Fruit fly (Drosophila melanogaster): Measurements from ENCODE around the gene RpL30.

Gene RpL30

dm6 chr2L:19021278-19022220 lies 12.4 kb upstream of the RpL30 start (continued):
- peak; percentile 72 for TF ChIP-seq scrt (GFP tag; optimal IDR thresholded peaks at IDR 0.05)
- TF ChIP-seq CG13775 (GFP tag; optimal IDR thresholded peaks at IDR 0.05) = peak; percentile 68
- peak; percentile 77 for TF ChIP-seq CG8388 (GFP tag; optimal IDR thresholded peaks at IDR 0.05)
- TF ChIP-seq CG13123 (GFP tag; optimal IDR thresholded peaks at IDR 0.05) = peak; percentile 13
- no peak for TF ChIP-seq Gsc (GFP tag; IDR thresholded peaks at IDR 0.05)
- no peak for TF ChIP-seq CG12744 (GFP tag; optimal IDR thresholded peaks at IDR 0.05)
- TF ChIP-seq tin (GFP tag; optimal IDR thresholded peaks at IDR 0.05) = peak; percentile 62
- peak; percentile 64 for TF ChIP-seq CG14050 (GFP tag; IDR thresholded peaks at IDR 0.05)
- no peak for TF ChIP-seq ab (GFP tag; optimal IDR thresholded peaks at IDR 0.05)
- no peak for TF ChIP-seq CG16813 (GFP tag; IDR thresholded peaks at IDR 0.05; ENCODE audit: partially characterized antibody)
- peak; percentile 82 for TF ChIP-seq CG18262 (tag; optimal IDR thresholded peaks at IDR 0.05)
- peak; percentile 72 for TF ChIP-seq run (tag; optimal IDR thresholded peaks at IDR 0.05)
- peak; percentile 71 for TF ChIP-seq HHEX (GFP tag; optimal IDR thresholded peaks at IDR 0.05)
- no peak for TF ChIP-seq dimm (GFP tag; IDR thresholded peaks at IDR 0.05)
- peak; percentile 72 for TF ChIP-seq CG17359 (tag; optimal IDR thresholded peaks at IDR 0.05)
- no peak for TF ChIP-seq Dp (GFP tag; optimal IDR thresholded peaks at IDR 0.05)
- peak; percentile 1 to 50 for TF ChIP-seq chif (GFP tag; optimal IDR thresholded peaks at IDR 0.05)
- TF ChIP-seq Atf-2 (GFP tag; optimal IDR thresholded peaks at IDR 0.05) = peak; percentile 1
- TF ChIP-seq ERR (GFP tag; optimal IDR thresholded peaks at IDR 0.05) = no peak
- peak; percentile 29 for TF ChIP-seq CG2116 (GFP tag; optimal IDR thresholded peaks at IDR 0.05)
- no peak for TF ChIP-seq p53 (GFP tag; optimal IDR thresholded peaks at IDR 0.05)
- peak; percentile 52 for TF ChIP-seq D19B (GFP tag; optimal IDR thresholded peaks at IDR 0.05)
- no peak for TF ChIP-seq Lim3 (GFP tag; IDR thresholded peaks at IDR 0.05)
- TF ChIP-seq CG8281 (tag; optimal IDR thresholded peaks at IDR 0.05) = peak; percentile 39
- TF ChIP-seq CG2199 (GFP tag; IDR thresholded peaks at IDR 0.05) = 0 out of 3 replicates have a peak, but pooled peaks have one; percentile 43
- TF ChIP-seq CG7987 (GFP tag; optimal IDR thresholded peaks at IDR 0.05) = peak; percentile 3
- 0 out of 2 replicates have a peak, but pooled peaks have one; percentile 34 for TF ChIP-seq Awh (GFP tag; IDR thresholded peaks at IDR 0.05)
- no peak for TF ChIP-seq nerfin-2 (GFP tag; IDR thresholded peaks at IDR 0.05; ENCODE audit: partially characterized antibody)
- peak; percentile 31 for TF ChIP-seq cg (GFP tag; optimal IDR thresholded peaks at IDR 0.05)
- TF ChIP-seq CG17912 (GFP tag; optimal IDR thresholded peaks at IDR 0.05) = no peak
- TF ChIP-seq Meics (GFP tag; optimal IDR thresholded peaks at IDR 0.05) = peak; percentile 83
- TF ChIP-seq exex (tag; optimal IDR thresholded peaks at IDR 0.05) = peak; percentile 30
- peak; percentile 68 for TF ChIP-seq CG1602 (GFP tag; optimal IDR thresholded peaks at IDR 0.05)
- peak; percentile 80 for TF ChIP-seq CG34376 (GFP tag; optimal IDR thresholded peaks at IDR 0.05)
- peak; percentile 55 for TF ChIP-seq CG13894 (tag; optimal IDR thresholded peaks at IDR 0.05)
- peak; percentile 90 for TF ChIP-seq CG2678 (tag; optimal IDR thresholded peaks at IDR 0.05)
- TF ChIP-seq emc (GFP tag; optimal IDR thresholded peaks at IDR 0.05) = no peak
- peak; percentile 55 for TF ChIP-seq CG11723 (GFP tag; optimal IDR thresholded peaks at IDR 0.05)
- peak; percentile 78 for TF ChIP-seq unpg (GFP tag; optimal IDR thresholded peaks at IDR 0.05)
- peak; percentile 36 for TF ChIP-seq Lhr (GFP tag; optimal IDR thresholded peaks at IDR 0.05)
- TF ChIP-seq her (GFP tag; optimal IDR thresholded peaks at IDR 0.05) = no peak
- TF ChIP-seq Hand (GFP tag; optimal IDR thresholded peaks at IDR 0.05) = peak; percentile 91
- peak; percentile 65 for TF ChIP-seq CG11456 (GFP tag; IDR thresholded peaks at IDR 0.05)
- TF ChIP-seq twi (tag; optimal IDR thresholded peaks at IDR 0.05) = peak; percentile 80
- TF ChIP-seq CG1647 (GFP tag; optimal IDR thresholded peaks at IDR 0.05) = no peak
- TF ChIP-seq CG13624 (GFP tag; optimal IDR thresholded peaks at IDR 0.05) = peak; percentile 4
- TF ChIP-seq CG14860 (GFP tag; IDR thresholded peaks at IDR 0.05; ENCODE audit: partially characterized antibody) = no peak
- no peak for TF ChIP-seq CG6272 (GFP tag; IDR thresholded peaks at IDR 0.05)

All from whole organism, embryonic.